Worm (Caenorhabditis elegans): ENCODE measurements around the gene Y12A6A.1.

Y12A6A.1 gene

DNA sequence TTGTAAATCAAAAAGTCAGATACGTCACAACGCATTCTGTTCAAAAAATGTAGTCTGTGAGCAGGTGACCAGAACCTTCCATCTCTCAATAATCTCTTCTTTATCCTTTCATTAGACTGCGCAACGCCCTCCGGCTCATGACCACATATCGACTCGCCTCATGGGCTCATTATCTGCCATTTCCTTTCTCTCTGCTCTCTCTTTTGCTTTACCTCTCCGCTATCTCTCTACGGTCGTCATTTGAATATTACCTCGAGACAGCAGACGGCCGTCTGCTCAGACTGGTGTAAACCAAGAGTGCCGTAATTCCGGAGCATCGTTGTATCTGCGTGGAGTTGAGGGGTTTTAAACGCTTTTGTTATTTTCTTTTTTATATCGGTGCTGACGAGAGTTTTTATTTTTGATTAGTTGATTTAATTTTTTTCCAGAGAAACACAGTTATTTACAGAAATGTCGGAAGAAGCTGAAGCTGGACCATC is 23.5 kb downstream of the Y12A6A.1 start, which contains the start of gene bra-1 (continued):
- TF ChIP-seq ref-2 (tag; optimal IDR thresholded peaks at IDR 0.05) (peak; percentile 32), syd-9 (tag; optimal IDR thresholded peaks at IDR 0.05) (peak; percentile 25), K02D7.2 (tag; optimal IDR thresholded peaks at IDR 0.05) (no peak), odd-2 (tag; optimal IDR thresholded peaks at IDR 0.05) (no peak), elt-4 (tag; optimal IDR thresholded peaks at IDR 0.05) (no peak), ceh-18 (tag; optimal IDR thresholded peaks at IDR 0.05) (peak; percentile 21), pqm-1 (tag; optimal IDR thresholded peaks at IDR 0.05) (no peak), C08G9.2 (tag; optimal IDR thresholded peaks at IDR 0.05) (peak; percentile 15), pag-3 (tag; optimal IDR thresholded peaks at IDR 0.05; ENCODE audit: borderline replicate concordance) (peak; percentile 13), dmd-4 (tag; optimal IDR thresholded peaks at IDR 0.05; ENCODE audit: borderline replicate concordance) (no peak), sdc-2 (tag; optimal IDR thresholded peaks at IDR 0.05) (peak; percentile 79), ceh-48 (tag; optimal IDR thresholded peaks at IDR 0.05) (peak; percentile 47), Y22D7AL.16 (tag; optimal IDR thresholded peaks at IDR 0.05) (no peak), madf-2 (tag; optimal IDR thresholded peaks at IDR 0.05) (no peak), fkh-6 (tag; optimal IDR thresholded peaks at IDR 0.05) (no peak), ceh-24 (tag; optimal IDR thresholded peaks at IDR 0.05) (no peak), ahr-1 (tag; optimal IDR thresholded peaks at IDR 0.05) (no peak), pha-4 (tag; optimal IDR thresholded peaks at IDR 0.05) (no peak), che-1 (tag; optimal IDR thresholded peaks at IDR 0.05) (no peak), ama-1 (optimal IDR thresholded peaks at IDR 0.05) (no peak), zip-5 (tag; optimal IDR thresholded peaks at IDR 0.05) (no peak), elt-2 (tag; optimal IDR thresholded peaks at IDR 0.05) (no peak), eyg-1 (tag; optimal IDR thresholded peaks at IDR 0.05) (no peak), ceh-30 (tag; optimal IDR thresholded peaks at IDR 0.05) (no peak), nhr-232 (tag; optimal IDR thresholded peaks at IDR 0.05) (no peak), ztf-16 (tag; optimal IDR thresholded peaks at IDR 0.05) (no peak), ceh-6 (GFP tag; optimal IDR thresholded peaks at IDR 0.05) (no peak), sox-4 (tag; optimal IDR thresholded peaks at IDR 0.05) (no peak), ceh-9 (tag; optimal IDR thresholded peaks at IDR 0.05) (no peak), pha-2 (tag; optimal IDR thresholded peaks at IDR 0.05) (no peak), unc-55 (GFP tag; optimal IDR thresholded peaks at IDR 0.05) (peak; percentile 58), ets-4 (tag; optimal IDR thresholded peaks at IDR 0.05) (no peak)

DNA sequence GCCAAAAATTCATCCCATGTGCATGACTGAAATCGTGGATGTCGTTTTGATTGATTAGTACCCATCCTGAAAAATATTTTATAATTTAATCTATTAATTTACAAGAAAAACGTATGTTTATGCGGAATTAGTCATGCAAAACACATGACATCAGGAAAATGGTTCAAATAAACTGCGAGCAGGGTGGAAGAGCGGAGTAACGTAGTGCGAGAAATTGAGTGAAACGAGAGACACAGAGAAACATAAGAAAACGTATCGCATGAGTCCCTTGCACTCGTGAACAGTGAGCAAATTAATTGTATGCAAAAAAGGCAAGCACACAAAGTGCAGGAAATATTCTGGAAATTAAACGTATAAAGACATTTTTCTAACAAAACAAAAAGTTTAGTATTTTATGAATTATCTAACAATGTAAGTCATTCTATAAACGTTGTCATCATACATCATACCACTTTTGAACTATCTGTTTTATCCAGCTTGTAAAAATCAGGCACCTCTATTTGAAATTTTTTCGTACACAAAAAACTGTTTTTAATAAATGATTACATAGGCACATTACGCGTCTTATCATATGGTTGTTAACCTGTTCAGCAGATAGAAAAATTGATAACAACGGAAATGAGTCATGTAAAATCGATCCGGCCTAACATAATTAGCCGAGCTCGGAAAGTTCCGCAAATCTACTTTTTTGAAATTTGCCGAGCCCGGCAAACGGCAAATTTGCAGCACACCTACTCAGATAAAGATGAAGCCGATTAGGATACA is 25.3 kb downstream of the Y12A6A.1 start, which contains the start of gene F54B11.5:
TSS of gene F54B11.5 (minus strand) at position 66 of the 765 bp plus-strand sequence.
- no peak for TF ChIP-seq ceh-30 (tag; optimal IDR thresholded peaks at IDR 0.05)
- TF ChIP-seq dmd-4 (tag; optimal IDR thresholded peaks at IDR 0.05; ENCODE audit: borderline replicate concordance), result no peak
- no peak for TF ChIP-seq ama-1 (optimal IDR thresholded peaks at IDR 0.05)
- no peak for TF ChIP-seq fkh-10 (GFP tag; optimal IDR thresholded peaks at IDR 0.05)
- TF ChIP-seq pqm-1 (tag; optimal IDR thresholded peaks at IDR 0.05), result no peak
- no peak for TF ChIP-seq pha-4 (tag; optimal IDR thresholded peaks at IDR 0.05)
- TF ChIP-seq nfya-1 (tag; optimal IDR thresholded peaks at IDR 0.05), result peak; percentile 29
- peak; percentile 59 for TF ChIP-seq unc-55 (GFP tag; optimal IDR thresholded peaks at IDR 0.05)
- TF ChIP-seq hlh-30 (tag; optimal IDR thresholded peaks at IDR 0.05; ENCODE audit: insufficient read depth), result peak; percentile 87
- TF ChIP-seq hlh-6 (tag; optimal IDR thresholded peaks at IDR 0.05), result no peak
- TF ChIP-seq tbx-2 (tag; optimal IDR thresholded peaks at IDR 0.05), result peak; percentile 22
- peak; percentile 46 for TF ChIP-seq elt-2 (tag; optimal IDR thresholded peaks at IDR 0.05)
- TF ChIP-seq ceh-45 (GFP tag; IDR thresholded peaks at IDR 0.05), result no peak
- TF ChIP-seq unc-42 (tag; optimal IDR thresholded peaks at IDR 0.05), result peak; percentile 33
- TF ChIP-seq lin-11 (tag; optimal IDR thresholded peaks at IDR 0.05), result no peak
- no peak for TF ChIP-seq rnt-1 (tag; optimal IDR thresholded peaks at IDR 0.05)
